Worm (Caenorhabditis elegans) whole organism, L4 larva: ENCODE data around the gene irld-7.

ENCODE experiments used
- Y5F2A.4 ChIP-seq: fragments of 200-800 bp; sonication (Bioruptor generic); optimal IDR thresholded peaks from 2 replicates; lab custom pipeline; 2018; ENCODE audit warnings: mild to moderate bottlenecking, missing genetic modification characterization, missing compliant biosample characterization
- cey-2 ChIP-seq: sonication (generic microtip); optimal IDR thresholded peaks from 3 replicates; lab custom pipeline; 2017; ENCODE audit warnings: missing genetic modification characterization, mild to moderate bottlenecking, missing compliant biosample characterization, antibody characterized with exemption, borderline replicate concordance; ENCODE audit not compliant: insufficient read depth
- egl-43 ChIP-seq: fragments of 200-800 bp; sonication (Bioruptor generic); IDR thresholded peaks from 2 replicates; pipeline ENCODE4 v1.3.6; 2022; ENCODE audit warnings: missing genetic modification reagents, missing genetic modification characterization, missing compliant biosample characterization
- lir-3 ChIP-seq: sonication (generic microtip); optimal IDR thresholded peaks from 2 replicates; lab custom pipeline; 2016; ENCODE audit warnings: mild to moderate bottlenecking, missing genetic modification characterization, missing compliant biosample characterization
- lsy-2 ChIP-seq, 2 experiments: fragments of 150-350 bp in 1 of 2; sonication (generic microtip) in 1 of 2; optimal IDR thresholded peaks; 2 replicates each; lab custom pipeline; 2014 to 2017; ENCODE audit warnings: missing biosample characterization in 2 of 2, missing genetic modification characterization in 2 of 2
- snpc-4 ChIP-seq: fragments of 150-350 bp; optimal IDR thresholded peaks from 2 replicates; lab custom pipeline; 2014; ENCODE audit warnings: missing biosample characterization, missing genetic modification characterization

DNA sequence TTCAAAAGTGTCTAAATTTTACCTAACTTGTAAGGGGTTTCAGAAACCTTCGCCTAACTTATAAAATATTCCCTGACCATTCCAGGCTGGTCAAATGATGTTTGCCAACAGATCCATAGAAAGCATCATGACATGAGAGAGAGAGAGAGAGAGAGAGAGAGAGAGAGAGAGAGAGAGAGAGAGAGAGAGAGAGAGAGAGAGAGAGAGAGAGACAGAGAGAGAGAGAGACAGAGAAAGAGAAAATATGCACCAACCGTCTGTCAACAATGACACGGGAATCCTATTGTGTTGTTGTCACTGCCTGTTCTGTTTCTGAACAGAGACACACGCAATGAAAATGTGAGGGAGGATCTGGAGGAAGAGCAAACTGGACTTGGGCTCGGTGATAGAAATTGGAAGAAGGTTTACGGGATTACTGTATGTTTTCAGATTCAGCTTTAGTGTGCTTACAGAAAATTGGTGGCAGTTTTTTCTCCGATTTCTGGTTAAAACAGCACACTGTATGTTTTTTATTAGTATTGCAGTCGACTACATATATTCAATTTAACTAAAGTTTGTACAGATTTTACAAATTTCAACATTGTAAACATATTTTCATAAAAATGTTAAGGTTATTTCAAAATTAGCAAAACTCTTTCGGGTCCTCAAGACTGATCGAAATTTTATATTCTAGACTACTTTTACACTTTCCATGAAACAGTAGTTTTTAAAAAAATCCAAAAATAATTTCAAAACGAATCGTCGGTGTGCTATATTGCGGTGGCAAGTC is 14.0 kb upstream of the irld-7 start:
- TF ChIP-seq lsy-2 (tag; optimal IDR thresholded peaks at IDR 0.05; lab: Kevin White, UChicago) = no peak
- no peak for TF ChIP-seq lir-3 (tag; lab: Kevin White, UChicago)
- TF ChIP-seq snpc-4 (tag; lab: Kevin White, UChicago) = no peak
- no peak for TF ChIP-seq cey-2 (tag; lab: Kevin White, UChicago)
- TF ChIP-seq Y5F2A.4 = no peak
- TF ChIP-seq egl-43 (GFP tag; lab: Robert Waterston, UW) = no peak
